Worm (Caenorhabditis elegans): ENCODE data around the gene Y69A2AR.28.

Gene Y69A2AR.28

ce11 chrIV:2602862-2603189 is 10.0 kb downstream of the Y69A2AR.28 start:
- TF ChIP-seq dve-1 (tag; optimal IDR thresholded peaks at IDR 0.05) (no peak), nhr-232 (tag; optimal IDR thresholded peaks at IDR 0.05) (no peak), ceh-24 (tag; optimal IDR thresholded peaks at IDR 0.05) (no peak), T23F11.4 (GFP tag; optimal IDR thresholded peaks at IDR 0.05) (no peak), unc-55 (GFP tag; optimal IDR thresholded peaks at IDR 0.05) (no peak), ceh-19 (GFP tag; optimal IDR thresholded peaks at IDR 0.05) (no peak), fkh-6 (tag; optimal IDR thresholded peaks at IDR 0.05) (no peak), pha-4 (tag; optimal IDR thresholded peaks at IDR 0.05) (no peak), unc-86 (tag; optimal IDR thresholded peaks at IDR 0.05) (no peak), lin-11 (tag; optimal IDR thresholded peaks at IDR 0.05) (no peak), ceh-45 (GFP tag; IDR thresholded peaks at IDR 0.05) (no peak)

ce11 chrIV:2601988-2602861 is 10.6 kb downstream of the Y69A2AR.28 start:
- TF ChIP-seq elt-2 (tag; optimal IDR thresholded peaks at IDR 0.05) (peak; percentile 69), nfya-1 (tag; optimal IDR thresholded peaks at IDR 0.05) (peak; percentile 81), ceh-14 (tag; optimal IDR thresholded peaks at IDR 0.05) (no peak), hlh-30 (tag; optimal IDR thresholded peaks at IDR 0.05; ENCODE audit: insufficient read depth) (peak; percentile 100), ceh-31 (tag; optimal IDR thresholded peaks at IDR 0.05) (peak; percentile 70), pha-2 (tag; optimal IDR thresholded peaks at IDR 0.05) (peak; percentile 17), tbx-2 (tag; optimal IDR thresholded peaks at IDR 0.05) (peak; percentile 68), C08G9.2 (tag; optimal IDR thresholded peaks at IDR 0.05) (no peak), syd-9 (tag; optimal IDR thresholded peaks at IDR 0.05) (no peak), ceh-34 (tag; optimal IDR thresholded peaks at IDR 0.05) (peak; percentile 43), F13H6.1 (tag; optimal IDR thresholded peaks at IDR 0.05) (peak; percentile 41), npax-4 (tag; optimal IDR thresholded peaks at IDR 0.05) (no peak), sdc-2 (tag; optimal IDR thresholded peaks at IDR 0.05) (peak; percentile 31), hlh-8 (tag; optimal IDR thresholded peaks at IDR 0.05) (no peak), ceh-18 (tag; optimal IDR thresholded peaks at IDR 0.05) (peak; percentile 80), ceh-6 (GFP tag; optimal IDR thresholded peaks at IDR 0.05) (no peak), pros-1 (tag; optimal IDR thresholded peaks at IDR 0.05) (peak; percentile 46), ztf-16 (tag; optimal IDR thresholded peaks at IDR 0.05) (no peak), K09A11.1 (tag; optimal IDR thresholded peaks at IDR 0.05; ENCODE audit: insufficient read depth) (peak; percentile 32), pqm-1 (tag; optimal IDR thresholded peaks at IDR 0.05) (peak; percentile 51), odd-2 (tag; optimal IDR thresholded peaks at IDR 0.05) (no peak), pax-1 (tag; optimal IDR thresholded peaks at IDR 0.05) (peak; percentile 65), ets-4 (tag; optimal IDR thresholded peaks at IDR 0.05) (peak; percentile 43), ref-2 (tag; optimal IDR thresholded peaks at IDR 0.05) (peak; percentile 57), dve-1 (tag; optimal IDR thresholded peaks at IDR 0.05) (peak; percentile 60), unc-55 (GFP tag; optimal IDR thresholded peaks at IDR 0.05) (peak; percentile 95), rnt-1 (tag; optimal IDR thresholded peaks at IDR 0.05) (no peak), eyg-1 (tag; optimal IDR thresholded peaks at IDR 0.05) (no peak), ceh-30 (tag; optimal IDR thresholded peaks at IDR 0.05) (peak; percentile 30), ceh-2 (tag; optimal IDR thresholded peaks at IDR 0.05) (peak; percentile 23)

ce11 chrIV:2600841-2601240 is 12.0 kb downstream of the Y69A2AR.28 start, which contains the start of gene epg-9:
Gene epg-9, plus strand, starts transcription at chrIV:2601141.
- TF ChIP-seq odd-2 (tag; optimal IDR thresholded peaks at IDR 0.05) (no peak), hlh-30 (tag; optimal IDR thresholded peaks at IDR 0.05; ENCODE audit: insufficient read depth) (no peak), pqm-1 (tag; optimal IDR thresholded peaks at IDR 0.05) (no peak), lin-11 (tag; optimal IDR thresholded peaks at IDR 0.05) (no peak)

All from whole organism, late embryonic.